Worm (Caenorhabditis elegans): ENCODE results near the gene unc-93.

The unc-93 gene

ce11 chrIII:3677378-3677777, 33.2 kb downstream of the unc-93 start (continued):
- TF ChIP-seq F13H6.1 (tag; optimal IDR thresholded peaks at IDR 0.05), result no peak
- no peak for TF ChIP-seq ceh-19 (GFP tag; optimal IDR thresholded peaks at IDR 0.05)
- TF ChIP-seq ceh-22 (tag; optimal IDR thresholded peaks at IDR 0.05), result no peak
- TF ChIP-seq dve-1 (tag; optimal IDR thresholded peaks at IDR 0.05), result no peak
- no peak for TF ChIP-seq pat-9 (tag; optimal IDR thresholded peaks at IDR 0.05)
- TF ChIP-seq nhr-232 (tag; optimal IDR thresholded peaks at IDR 0.05), result no peak
- peak; percentile 85 for TF ChIP-seq ceh-48 (tag; optimal IDR thresholded peaks at IDR 0.05)
- TF ChIP-seq ceh-14 (tag; optimal IDR thresholded peaks at IDR 0.05), result no peak
- TF ChIP-seq tbx-2 (tag; optimal IDR thresholded peaks at IDR 0.05), result peak; percentile 38
- TF ChIP-seq dmd-4 (tag; optimal IDR thresholded peaks at IDR 0.05; ENCODE audit: borderline replicate concordance), result no peak
- TF ChIP-seq ceh-24 (tag; optimal IDR thresholded peaks at IDR 0.05), result no peak
- TF ChIP-seq ceh-6 (GFP tag; optimal IDR thresholded peaks at IDR 0.05), result no peak
- no peak for TF ChIP-seq ahr-1 (tag; optimal IDR thresholded peaks at IDR 0.05)
- TF ChIP-seq ref-2 (tag; optimal IDR thresholded peaks at IDR 0.05), result peak; percentile 28
- no peak for TF ChIP-seq elt-2 (tag; optimal IDR thresholded peaks at IDR 0.05)
- no peak for TF ChIP-seq hlh-8 (tag; optimal IDR thresholded peaks at IDR 0.05)
- TF ChIP-seq fkh-6 (tag; optimal IDR thresholded peaks at IDR 0.05), result no peak
- TF ChIP-seq K09A11.1 (tag; optimal IDR thresholded peaks at IDR 0.05; ENCODE audit: insufficient read depth), result no peak
- no peak for TF ChIP-seq pqm-1 (tag; optimal IDR thresholded peaks at IDR 0.05)
- peak; percentile 64 for TF ChIP-seq ceh-34 (tag; optimal IDR thresholded peaks at IDR 0.05)
- no peak for TF ChIP-seq unc-86 (tag; optimal IDR thresholded peaks at IDR 0.05)
- no peak for TF ChIP-seq ceh-30 (tag; optimal IDR thresholded peaks at IDR 0.05)
- TF ChIP-seq madf-2 (tag; optimal IDR thresholded peaks at IDR 0.05), result no peak
- no peak for TF ChIP-seq C38D4.7 (GFP tag; optimal IDR thresholded peaks at IDR 0.05)
- TF ChIP-seq pag-3 (tag; optimal IDR thresholded peaks at IDR 0.05; ENCODE audit: borderline replicate concordance), result no peak
- TF ChIP-seq unc-3 (GFP tag; conservative IDR thresholded peaks at IDR 0.05), result no peak
- TF ChIP-seq unc-3 (tag; optimal IDR thresholded peaks at IDR 0.05), result no peak
- TF ChIP-seq lim-6 (tag; optimal IDR thresholded peaks at IDR 0.05), result no peak
- TF ChIP-seq unc-55 (GFP tag; optimal IDR thresholded peaks at IDR 0.05), result peak; percentile 61
- no peak for TF ChIP-seq gmeb-2 (tag; optimal IDR thresholded peaks at IDR 0.05)
- TF ChIP-seq hlh-15 (tag; optimal IDR thresholded peaks at IDR 0.05), result no peak
- TF ChIP-seq pax-1 (tag; optimal IDR thresholded peaks at IDR 0.05), result peak; percentile 48
- no peak for TF ChIP-seq syd-9 (tag; optimal IDR thresholded peaks at IDR 0.05)
- no peak for TF ChIP-seq elt-4 (tag; optimal IDR thresholded peaks at IDR 0.05)
- TF ChIP-seq ttx-3 (tag; optimal IDR thresholded peaks at IDR 0.05), result no peak
- no peak for TF ChIP-seq pha-4 (tag; optimal IDR thresholded peaks at IDR 0.05)
- TF ChIP-seq rnt-1 (tag; optimal IDR thresholded peaks at IDR 0.05), result no peak

ce11 chrIII:3679083-3679482, 34.9 kb downstream of the unc-93 start:
- TF ChIP-seq hlh-13 (GFP tag; optimal IDR thresholded peaks at IDR 0.05) (no peak), ceh-48 (tag; optimal IDR thresholded peaks at IDR 0.05) (no peak), madf-2 (tag; optimal IDR thresholded peaks at IDR 0.05) (no peak), fkh-10 (GFP tag; optimal IDR thresholded peaks at IDR 0.05) (no peak), unc-3 (GFP tag; conservative IDR thresholded peaks at IDR 0.05) (no peak), unc-3 (tag; optimal IDR thresholded peaks at IDR 0.05) (no peak), C38D4.7 (GFP tag; optimal IDR thresholded peaks at IDR 0.05) (no peak), ceh-9 (tag; optimal IDR thresholded peaks at IDR 0.05) (no peak), K02D7.2 (tag; optimal IDR thresholded peaks at IDR 0.05) (no peak), unc-55 (GFP tag; optimal IDR thresholded peaks at IDR 0.05) (peak; percentile 0), unc-42 (tag; optimal IDR thresholded peaks at IDR 0.05) (peak; percentile 49)
